Fruit fly (Drosophila melanogaster) Kc167 (cell line): Measurements from ENCODE around the gene NPF.

Experiments used
- Myc ChIP-seq: fragments of >200 bp; optimal IDR thresholded peaks from 2 replicates; lab custom pipeline; 2017; ENCODE audit warnings: missing external identifiers
- Sin3A ChIP-seq: fragments of >200 bp; optimal IDR thresholded peaks from 2 replicates; lab custom pipeline; 2018; ENCODE audit warnings: missing external identifiers
- h ChIP-seq: fragments of >200 bp; optimal IDR thresholded peaks from 3 replicates; lab custom pipeline; 2018; ENCODE audit warnings: missing external identifiers
- insv ChIP-seq: fragments of >200 bp; optimal IDR thresholded peaks from 3 replicates; lab custom pipeline; 2018; ENCODE audit warnings: missing external identifiers
- psq ChIP-seq: fragments of >200 bp; optimal IDR thresholded peaks from 2 replicates; lab custom pipeline; 2017; ENCODE audit warnings: missing external identifiers
- ttk ChIP-seq: sonication (Bioruptor generic); optimal IDR thresholded peaks from 2 replicates; lab custom pipeline; 2017; ENCODE audit warnings: missing external identifiers

DNA sequence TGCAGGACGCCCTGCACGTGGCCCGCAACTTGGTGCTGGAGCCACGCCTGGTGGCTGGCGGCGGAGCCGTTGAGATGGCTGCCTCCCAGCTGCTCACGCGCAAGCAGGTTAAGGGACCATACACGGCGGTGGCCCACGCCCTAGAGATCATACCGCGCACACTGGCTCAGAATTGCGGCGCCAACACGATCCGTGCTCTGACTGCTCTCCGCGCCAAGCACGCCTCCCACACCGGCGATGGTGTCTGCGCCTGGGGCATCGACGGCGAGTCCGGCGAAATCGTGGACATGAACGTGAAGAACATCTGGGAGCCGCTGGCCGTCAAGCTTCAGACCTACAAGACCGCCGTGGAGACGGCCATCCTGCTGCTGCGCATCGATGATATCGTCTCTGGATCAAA is 40.3 kb downstream of the NPF start:
- TF ChIP-seq Sin3A (lab: Kevin White, UChicago), result no peak
- no peak for TF ChIP-seq Myc (lab: Kevin White, UChicago)
- no peak for TF ChIP-seq h
- TF ChIP-seq psq (lab: Kevin White, UChicago), result no peak
- no peak for TF ChIP-seq ttk (lab: Kevin White, UChicago)
- no peak for TF ChIP-seq insv
